Worm (Caenorhabditis elegans) whole organism, L1 larva: ENCODE measurements around the gene T04B2.7.

Experiments used
- fos-1 ChIP-seq: fragments of 150-350 bp; optimal IDR thresholded peaks from 2 replicates; lab custom pipeline; 2014; ENCODE audit warnings: missing biosample characterization, missing genetic modification characterization
- lin-13 ChIP-seq: fragments of 150-350 bp; optimal IDR thresholded peaks from 2 replicates; lab custom pipeline; 2014; ENCODE audit warnings: missing biosample characterization, missing genetic modification reagents, missing genetic modification characterization
- lin-15B ChIP-seq: fragments of 150-350 bp; sonication (generic microtip); optimal IDR thresholded peaks from 3 replicates; lab custom pipeline; 2014; ENCODE audit warnings: missing biosample characterization, missing genetic modification characterization
- unc-30 ChIP-seq: sonication (generic microtip); optimal IDR thresholded peaks from 2 replicates; lab custom pipeline; 2017; ENCODE audit warnings: missing biosample characterization, missing genetic modification characterization
- unc-86 ChIP-seq: sonication (generic microtip); optimal IDR thresholded peaks from 2 replicates; lab custom pipeline; 2016; ENCODE audit warnings: missing genetic modification characterization, missing compliant biosample characterization

ce11 chrIV:10046005-10046404, 10.0 kb downstream of the T04B2.7 start:
- TF ChIP-seq lin-13 (GFP tag; lab: Kevin White, UChicago): no peak
- no peak for TF ChIP-seq unc-86 (tag; lab: Kevin White, UChicago)
- no peak for TF ChIP-seq fos-1
- TF ChIP-seq unc-30 (tag; lab: Kevin White, UChicago): no peak
- TF ChIP-seq lin-15B (tag; lab: Kevin White, UChicago): no peak
